Fruit fly (Drosophila melanogaster): ENCODE measurements around the gene Nrt.

Gene Nrt

DNA sequence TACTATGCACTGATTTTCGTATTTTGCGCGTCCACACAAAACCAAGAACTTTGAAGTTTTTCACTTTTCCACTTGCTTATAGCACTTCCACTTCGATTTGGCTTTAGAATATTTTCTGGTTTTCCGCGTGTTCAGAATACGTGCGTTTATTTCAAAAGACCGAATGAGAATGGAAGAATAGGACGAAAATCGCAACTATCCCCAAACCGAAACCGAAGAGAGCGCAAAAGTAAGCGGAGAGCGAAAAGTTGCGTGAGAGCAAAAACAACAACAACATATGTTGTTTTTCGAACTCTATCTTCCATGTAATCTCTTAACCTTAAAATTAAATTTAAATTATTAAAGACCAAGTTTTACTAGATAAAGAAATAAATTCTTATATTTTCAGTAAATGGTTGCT is 41.7 kb downstream of the Nrt start, which contains the start of gene CG9674:
Gene CG9674 (minus strand): TSS at position 174 of the 400 bp plus-strand sequence.
- no peak for TF ChIP-seq corto (GFP tag; optimal IDR thresholded peaks at IDR 0.05)
- TF ChIP-seq seq (GFP tag; IDR thresholded peaks at IDR 0.05), result peak; percentile 14; the same call in 1 of the 2 replicates
- TF ChIP-seq nom (GFP tag; optimal IDR thresholded peaks at IDR 0.05), result peak; percentile 72
- TF ChIP-seq CG8944 (GFP tag; optimal IDR thresholded peaks at IDR 0.05), result no peak
- TF ChIP-seq CG15696 (tag; optimal IDR thresholded peaks at IDR 0.05), result no peak
- TF ChIP-seq Dip3 (GFP tag; optimal IDR thresholded peaks at IDR 0.05), result no peak
- no peak for TF ChIP-seq CG18599 (GFP tag; optimal IDR thresholded peaks at IDR 0.05)
- TF ChIP-seq CG4360 (GFP tag; IDR thresholded peaks at IDR 0.05), result peak; percentile 59; the same call in 1 of the 2 replicates
- TF ChIP-seq Bgb (GFP tag; IDR thresholded peaks at IDR 0.05; ENCODE audit: partially characterized antibody), result no peak
- no peak for TF ChIP-seq CG3726 (GFP tag; IDR thresholded peaks at IDR 0.05)
- peak; percentile 51 for TF ChIP-seq Trl (optimal IDR thresholded peaks at IDR 0.05)
- no peak for TF ChIP-seq Trl (GFP tag; optimal IDR thresholded peaks at IDR 0.05)
- no peak for TF ChIP-seq Fer2 (tag; optimal IDR thresholded peaks at IDR 0.05)

DNA sequence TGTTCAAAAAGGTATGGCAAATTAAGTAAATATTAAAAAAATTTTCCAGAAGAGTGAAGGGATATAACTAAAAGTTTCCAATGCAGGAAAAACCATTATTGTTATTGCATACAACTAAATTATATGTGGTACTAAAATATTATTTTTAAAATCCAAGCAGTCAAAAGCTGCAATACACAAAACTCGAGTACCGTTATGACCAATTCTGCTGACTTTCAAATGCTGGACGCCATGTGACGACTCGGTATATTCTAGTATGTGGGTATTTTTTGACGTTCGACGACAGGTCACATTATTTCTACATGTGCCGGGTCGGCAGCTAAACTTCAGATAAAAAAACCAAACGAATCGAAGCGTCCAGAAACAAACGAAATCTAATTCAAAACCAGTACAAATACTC is 42.3 kb downstream of the Nrt start:
- TF ChIP-seq Myb (GFP tag; optimal IDR thresholded peaks at IDR 0.05), result peak; percentile 96
- TF ChIP-seq Mad (GFP tag; optimal IDR thresholded peaks at IDR 0.05), result peak; percentile 37
- TF ChIP-seq CG1024 (GFP tag; IDR thresholded peaks at IDR 0.05), result no peak
- no peak for TF ChIP-seq eve (GFP tag; optimal IDR thresholded peaks at IDR 0.05)
- TF ChIP-seq Fer3 (tag; optimal IDR thresholded peaks at IDR 0.05), result peak; percentile 1
- no peak for TF ChIP-seq CG34224 (GFP tag; IDR thresholded peaks at IDR 0.05; ENCODE audit: partially characterized antibody)
- peak; percentile 44 for TF ChIP-seq CG10267 (tag; optimal IDR thresholded peaks at IDR 0.05)
- no peak for TF ChIP-seq Kr (GFP tag; optimal IDR thresholded peaks at IDR 0.05)
- TF ChIP-seq ken (GFP tag; IDR thresholded peaks at IDR 0.05), result 0 out of 3 replicates have a peak, but pooled peaks have one; percentile 3
- TF ChIP-seq dmrt11E (tag; optimal IDR thresholded peaks at IDR 0.05), result no peak
- no peak for TF ChIP-seq lbe (GFP tag; optimal IDR thresholded peaks at IDR 0.05)
- no peak for TF ChIP-seq Sry-β (GFP tag; optimal IDR thresholded peaks at IDR 0.05)
- TF ChIP-seq sim (GFP tag; IDR thresholded peaks at IDR 0.05), result no peak
- peak; percentile 55 for TF ChIP-seq MESR4 (GFP tag; optimal IDR thresholded peaks at IDR 0.05)
- TF ChIP-seq vfl (GFP tag; optimal IDR thresholded peaks at IDR 0.05), result peak; percentile 27
- TF ChIP-seq CG31365 (tag; optimal IDR thresholded peaks at IDR 0.05), result no peak
- no peak for TF ChIP-seq CG8478 (optimal IDR thresholded peaks at IDR 0.05)
- TF ChIP-seq Med (GFP tag), result peak; percentile 81
- TF ChIP-seq Opbp (GFP tag; IDR thresholded peaks at IDR 0.05; ENCODE audit: partially characterized antibody), result peak; percentile 55; the same call in 1 of the 3 replicates
- TF ChIP-seq ftz-f1 (GFP tag; optimal IDR thresholded peaks at IDR 0.05), result peak; percentile 30
- no peak for TF ChIP-seq salm (tag; optimal IDR thresholded peaks at IDR 0.05)
- peak; percentile 40 for TF ChIP-seq kay (GFP tag; optimal IDR thresholded peaks at IDR 0.05)
- TF ChIP-seq ato (GFP tag; IDR thresholded peaks at IDR 0.05; ENCODE audit: partially characterized antibody), result no peak
- peak; percentile 33 for TF ChIP-seq CG3995 (GFP tag; optimal IDR thresholded peaks at IDR 0.05)
- no peak for TF ChIP-seq Dll (GFP tag; IDR thresholded peaks at IDR 0.05; ENCODE audit: partially characterized antibody)
- peak; percentile 11 for TF ChIP-seq CG12744 (GFP tag; optimal IDR thresholded peaks at IDR 0.05)
- no peak for TF ChIP-seq Camta (GFP tag; optimal IDR thresholded peaks at IDR 0.05)
- peak; percentile 88 for TF ChIP-seq dm (GFP tag; optimal IDR thresholded peaks at IDR 0.05)
- TF ChIP-seq jigr1 (GFP tag; IDR thresholded peaks at IDR 0.05), result peak; percentile 64; the same call in 1 of the 3 replicates
- no peak for TF ChIP-seq Doc3 (GFP tag; IDR thresholded peaks at IDR 0.05; ENCODE audit: partially characterized antibody)
- no peak for TF ChIP-seq bigmax (GFP tag; optimal IDR thresholded peaks at IDR 0.05)
- TF ChIP-seq CG17359 (tag; optimal IDR thresholded peaks at IDR 0.05), result no peak
- TF ChIP-seq CG10654 (GFP tag; optimal IDR thresholded peaks at IDR 0.05), result no peak
- TF ChIP-seq CG6254 (GFP tag; optimal IDR thresholded peaks at IDR 0.05), result no peak
- no peak for TF ChIP-seq slp2 (GFP tag; optimal IDR thresholded peaks at IDR 0.05)
- TF ChIP-seq Hr51 (GFP tag; optimal IDR thresholded peaks at IDR 0.05), result peak in 1 of 2 experiments; percentile 2
- TF ChIP-seq Nf-YA (GFP tag; IDR thresholded peaks at IDR 0.05), result no peak

All from whole organism, embryonic.